Worm (Caenorhabditis elegans): Measurements from ENCODE around the gene sdz-10.

DNA sequence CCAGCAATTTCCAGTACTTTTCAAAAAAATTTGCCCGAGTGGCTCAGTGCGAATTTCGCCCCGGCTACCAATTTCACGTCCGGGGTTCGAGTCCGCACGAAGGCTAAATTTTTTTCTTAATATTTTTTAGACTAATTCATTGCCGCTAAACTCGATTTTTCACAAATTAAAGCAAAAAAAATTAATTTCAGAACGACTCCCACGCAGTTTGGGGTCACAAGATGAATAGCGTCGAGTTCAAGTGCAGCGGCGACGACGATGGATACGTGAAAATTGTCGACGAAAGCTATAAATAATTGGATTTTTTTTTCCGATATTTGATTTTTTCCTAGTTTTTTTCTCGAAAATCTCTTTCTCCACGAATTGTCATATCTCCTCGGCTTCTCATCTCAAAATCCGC, 20.8 kb downstream of the sdz-10 start:
- TF ChIP-seq nfya-1 (tag; optimal IDR thresholded peaks at IDR 0.05), result no peak
- no peak for TF ChIP-seq unc-42 (tag; optimal IDR thresholded peaks at IDR 0.05)
- TF ChIP-seq ceh-31 (tag; optimal IDR thresholded peaks at IDR 0.05), result no peak
- no peak for TF ChIP-seq elt-2 (tag; optimal IDR thresholded peaks at IDR 0.05)
- no peak for TF ChIP-seq hlh-30 (tag; optimal IDR thresholded peaks at IDR 0.05; ENCODE audit: insufficient read depth)
- TF ChIP-seq odd-2 (tag; optimal IDR thresholded peaks at IDR 0.05), result no peak
- TF ChIP-seq fkh-10 (GFP tag; optimal IDR thresholded peaks at IDR 0.05), result no peak
- TF ChIP-seq unc-55 (GFP tag; optimal IDR thresholded peaks at IDR 0.05), result no peak
- no peak for TF ChIP-seq F13H6.1 (tag; optimal IDR thresholded peaks at IDR 0.05)
- TF ChIP-seq hlh-13 (GFP tag; optimal IDR thresholded peaks at IDR 0.05), result no peak
- no peak for TF ChIP-seq ceh-24 (tag; optimal IDR thresholded peaks at IDR 0.05)

All from whole organism, late embryonic.